Fruit fly (Drosophila melanogaster) whole organism, prepupa: ENCODE data around the gene 2mit.

ENCODE experiments used
- CG10631 ChIP-seq: fragments of 200-800 bp; sonication (Bioruptor generic); optimal IDR thresholded peaks from 2 replicates; lab custom pipeline; 2016; ENCODE audit warnings: missing biosample characterization, missing genetic modification characterization
- CG11762 ChIP-seq: fragments of 200-800 bp; sonication (Bioruptor generic); optimal IDR thresholded peaks from 3 replicates; lab custom pipeline; 2016; ENCODE audit warnings: missing biosample characterization, missing genetic modification characterization; ENCODE audit not compliant: insufficient read depth
- CG11902 ChIP-seq: fragments of 200-800 bp; sonication (Bioruptor generic); optimal IDR thresholded peaks from 3 replicates; lab custom pipeline; 2016; ENCODE audit warnings: missing biosample characterization, missing genetic modification characterization
- CG15336 ChIP-seq: fragments of 200-800 bp; sonication (Bioruptor generic); IDR thresholded peaks from 2 replicates; pipeline ENCODE4 v1.3.6; 2022; ENCODE audit warnings: missing biosample characterization, missing genetic modification characterization
- CG1621 ChIP-seq: fragments of 200-800 bp; sonication (Bioruptor generic); optimal IDR thresholded peaks from 3 replicates; lab custom pipeline; 2018; ENCODE audit warnings: missing biosample characterization, mild to moderate bottlenecking, missing genetic modification characterization
- CG32006 ChIP-seq: fragments of 200-800 bp; sonication (Bioruptor generic); optimal IDR thresholded peaks from 3 replicates; lab custom pipeline; 2017; ENCODE audit warnings: missing biosample characterization, mild to moderate bottlenecking, missing genetic modification characterization
- CG34406 ChIP-seq: fragments of 200-800 bp; sonication (Bioruptor generic); optimal IDR thresholded peaks from 3 replicates; lab custom pipeline; 2016; ENCODE audit warnings: missing biosample characterization, missing genetic modification characterization
- CG3919 ChIP-seq: fragments of 200-800 bp; sonication (Bioruptor generic); optimal IDR thresholded peaks from 3 replicates; lab custom pipeline; 2016; ENCODE audit warnings: missing biosample characterization, missing genetic modification characterization
- CG4318 ChIP-seq: fragments of 200-800 bp; sonication (Bioruptor generic); optimal IDR thresholded peaks from 3 replicates; lab custom pipeline; 2017; ENCODE audit warnings: missing biosample characterization, mild to moderate bottlenecking, missing genetic modification characterization
- CG6276 ChIP-seq: fragments of 200-800 bp; sonication (Bioruptor generic); optimal IDR thresholded peaks from 2 replicates; lab custom pipeline; 2017; ENCODE audit warnings: missing biosample characterization, mild to moderate bottlenecking, missing genetic modification characterization
- CG6792 ChIP-seq: fragments of 200-800 bp; sonication (Bioruptor generic); optimal IDR thresholded peaks from 3 replicates; lab custom pipeline; 2016; ENCODE audit warnings: missing biosample characterization, missing genetic modification characterization
- CG6854 ChIP-seq: fragments of 200-800 bp; sonication (Bioruptor generic); optimal IDR thresholded peaks from 2 replicates; lab custom pipeline; 2017; ENCODE audit warnings: missing biosample characterization, mild to moderate bottlenecking, missing genetic modification characterization
- CG7368 ChIP-seq: fragments of 200-800 bp; sonication (Bioruptor generic); optimal IDR thresholded peaks from 3 replicates; lab custom pipeline; 2016; ENCODE audit warnings: missing biosample characterization, missing genetic modification characterization
- CG8632 ChIP-seq: fragments of 200-800 bp; sonication (Bioruptor generic); optimal IDR thresholded peaks from 3 replicates; lab custom pipeline; 2016; ENCODE audit warnings: missing biosample characterization, missing genetic modification characterization
- CG9139 ChIP-seq: fragments of 200-800 bp; sonication (Bioruptor generic); optimal IDR thresholded peaks from 3 replicates; lab custom pipeline; 2017; ENCODE audit warnings: missing biosample characterization, mild to moderate bottlenecking, missing genetic modification characterization
- Eip75B ChIP-seq: fragments of 200-800 bp; sonication (Bioruptor generic); optimal IDR thresholded peaks from 3 replicates; lab custom pipeline; 2016; ENCODE audit warnings: missing biosample characterization, missing genetic modification characterization
- Eip78C ChIP-seq: fragments of 200-800 bp; sonication (Bioruptor generic); peaks from one replicate; lab custom pipeline; 2016; ENCODE audit warnings: missing biosample characterization, missing genetic modification characterization
- Eip93F ChIP-seq: fragments of 200-800 bp; sonication (Bioruptor generic); optimal IDR thresholded peaks from 2 replicates; lab custom pipeline; 2016; ENCODE audit warnings: missing biosample characterization, mild to moderate bottlenecking, missing genetic modification characterization
- Ets21C ChIP-seq: fragments of 200-800 bp; sonication (Bioruptor generic); optimal IDR thresholded peaks from 3 replicates; lab custom pipeline; 2016; ENCODE audit warnings: missing biosample characterization, missing genetic modification characterization
- Gug ChIP-seq: fragments of 200-800 bp; sonication (Bioruptor generic); IDR thresholded peaks from 2 replicates; pipeline ENCODE4 v1.3.6; 2022; ENCODE audit warnings: missing biosample characterization, missing genetic modification characterization
- Hr38 ChIP-seq: sonication (Bioruptor generic); optimal IDR thresholded peaks from 2 replicates; lab custom pipeline; 2016; ENCODE audit warnings: missing biosample characterization, missing genetic modification characterization
- OdsH ChIP-seq: fragments of 200-800 bp; sonication (Bioruptor generic); optimal IDR thresholded peaks from 3 replicates; lab custom pipeline; 2016; ENCODE audit warnings: missing biosample characterization, missing genetic modification characterization
- Sox102F ChIP-seq: fragments of 200-800 bp; sonication (Bioruptor generic); optimal IDR thresholded peaks from 2 replicates; lab custom pipeline; 2016; ENCODE audit warnings: missing biosample characterization, mild to moderate bottlenecking, missing genetic modification characterization
- Sox14 ChIP-seq: fragments of 200-800 bp; sonication (Bioruptor generic); optimal IDR thresholded peaks from 3 replicates; lab custom pipeline; 2016; ENCODE audit warnings: missing biosample characterization, missing genetic modification characterization
- Sox15 ChIP-seq: fragments of 200-800 bp; sonication (Bioruptor generic); optimal IDR thresholded peaks from 3 replicates; lab custom pipeline; 2016; ENCODE audit warnings: missing biosample characterization, missing genetic modification characterization
- dac ChIP-seq: fragments of 200-800 bp; sonication (Bioruptor generic); optimal IDR thresholded peaks from 2 replicates; lab custom pipeline; 2017; ENCODE audit warnings: missing biosample characterization, mild to moderate bottlenecking, missing genetic modification characterization
- dsx ChIP-seq: fragments of 200-800 bp; optimal IDR thresholded peaks from 3 replicates; lab custom pipeline; 2019; ENCODE audit warnings: missing biosample characterization, mild to moderate bottlenecking, missing genetic modification characterization, moderate library complexity; ENCODE audit not compliant: poor library complexity, severe bottlenecking
- fd59A ChIP-seq: fragments of 200-800 bp; sonication (Bioruptor generic); optimal IDR thresholded peaks from 2 replicates; lab custom pipeline; 2017; ENCODE audit warnings: missing biosample characterization, mild to moderate bottlenecking, missing genetic modification characterization, missing genetic modification reagents
- fkh ChIP-seq: fragments of 200-800 bp; sonication (Bioruptor generic); optimal IDR thresholded peaks from 3 replicates; lab custom pipeline; 2017; ENCODE audit warnings: missing biosample characterization, mild to moderate bottlenecking, missing genetic modification characterization, moderate library complexity
- lz ChIP-seq: fragments of 200-800 bp; sonication (Bioruptor generic); optimal IDR thresholded peaks from 3 replicates; lab custom pipeline; 2016; ENCODE audit warnings: missing biosample characterization, missing genetic modification characterization
- net ChIP-seq: fragments of 200-800 bp; sonication (Bioruptor generic); optimal IDR thresholded peaks from 3 replicates; lab custom pipeline; 2016; ENCODE audit warnings: missing biosample characterization, missing genetic modification characterization
- pdm3 ChIP-seq: fragments of 200-800 bp; sonication (Bioruptor generic); optimal IDR thresholded peaks from 3 replicates; lab custom pipeline; 2016; ENCODE audit warnings: missing biosample characterization, missing genetic modification characterization
- spab ChIP-seq: fragments of 200-800 bp; sonication (Bioruptor generic); optimal IDR thresholded peaks from 2 replicates; lab custom pipeline; 2017; ENCODE audit warnings: missing biosample characterization, mild to moderate bottlenecking, missing genetic modification characterization, missing genetic modification reagents
- ss ChIP-seq, 2 experiments: fragments of 200-800 bp; sonication (Bioruptor generic); optimal IDR thresholded peaks; 2 replicates in 1 of 2; 3 replicates in 1 of 2; lab custom pipeline; 2017 to 2018; ENCODE audit warnings: mild to moderate bottlenecking in 2 of 2, missing biosample characterization in 2 of 2, missing genetic modification characterization in 2 of 2, moderate library complexity in 1 of 2
- topi ChIP-seq: fragments of 200-800 bp; sonication (Bioruptor generic); optimal IDR thresholded peaks from 3 replicates; lab custom pipeline; 2016; ENCODE audit warnings: missing biosample characterization, missing genetic modification characterization

Gene 2mit

dm6 chr3R:13091666-13092065 is 63.8 kb downstream of the 2mit start (continued):
- TF ChIP-seq CG6854 (GFP tag; lab: Kevin White, UChicago) (no peak), Eip75B (GFP tag; lab: Kevin White, UChicago) (no peak), CG10631 (GFP tag; lab: Kevin White, UChicago) (peak; percentile 20), Eip93F (GFP tag; lab: Kevin White, UChicago) (no peak), fd59A (no peak), CG8632 (no peak), CG11902 (GFP tag; lab: Kevin White, UChicago) (no peak)
- TF ChIP-seq, all 60 proteins: peak for 16

DNA sequence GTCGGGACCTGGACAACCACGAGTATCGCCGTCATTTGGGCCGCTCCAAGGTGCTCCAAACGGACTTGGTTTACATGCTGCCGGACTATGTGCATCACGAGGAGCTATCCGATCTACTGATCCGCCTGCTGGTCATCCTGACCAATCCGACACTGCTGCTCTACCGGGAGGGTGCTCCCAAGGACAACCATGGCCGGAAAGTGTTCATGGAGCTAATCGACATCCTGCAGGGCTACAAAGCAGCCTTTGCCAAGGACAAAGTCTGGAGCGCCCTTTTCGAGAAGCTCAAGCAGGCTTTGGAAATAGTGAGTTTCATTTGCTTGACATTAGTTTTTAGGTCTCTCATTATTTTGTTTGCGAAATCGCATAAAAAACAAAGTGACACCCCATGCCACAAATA is 66.5 kb downstream of the 2mit start, which contains the start of gene CG34308:
Gene CG34308 (plus strand): TSS at position 301 of the 400 bp plus-strand sequence.
- TF ChIP-seq CG11762 (GFP tag; lab: Kevin White, UChicago) (no peak), Gug (GFP tag; lab: Robert Waterston, UW) (no peak), Ets21C (GFP tag; lab: Kevin White, UChicago) (no peak), dac (GFP tag; lab: Kevin White, UChicago) (no peak), pdm3 (GFP tag; lab: Kevin White, UChicago) (no peak), lz (GFP tag; lab: Kevin White, UChicago) (no peak), CG7368 (GFP tag; lab: Kevin White, UChicago) (no peak), CG15336 (GFP tag; lab: Robert Waterston, UW) (no peak)

dm6 chr3R:13088395-13088794 is 67.1 kb downstream of the 2mit start, which contains the start of gene timeout:
TSS of gene timeout (plus strand) at chr3R:13088651.
- TF ChIP-seq CG9139 (GFP tag; lab: Kevin White, UChicago), result no peak
- no peak for TF ChIP-seq Sox15 (GFP tag; lab: Kevin White, UChicago)
- TF ChIP-seq fkh, result peak; percentile 44
- peak; percentile 56 for TF ChIP-seq Eip78C
- peak; percentile 30 for TF ChIP-seq CG1621 (tag; lab: Kevin White, UChicago)
- no peak for TF ChIP-seq CG32006
- peak; percentile 11 for TF ChIP-seq dsx (GFP tag; lab: Kevin White, UChicago)
- no peak for TF ChIP-seq CG7368 (GFP tag; lab: Kevin White, UChicago)
- no peak for TF ChIP-seq ss (GFP tag; optimal IDR thresholded peaks at IDR 0.05; lab: Kevin White, UChicago)
- TF ChIP-seq CG34406 (GFP tag; lab: Kevin White, UChicago), result no peak
- TF ChIP-seq CG8632, result no peak

DNA sequence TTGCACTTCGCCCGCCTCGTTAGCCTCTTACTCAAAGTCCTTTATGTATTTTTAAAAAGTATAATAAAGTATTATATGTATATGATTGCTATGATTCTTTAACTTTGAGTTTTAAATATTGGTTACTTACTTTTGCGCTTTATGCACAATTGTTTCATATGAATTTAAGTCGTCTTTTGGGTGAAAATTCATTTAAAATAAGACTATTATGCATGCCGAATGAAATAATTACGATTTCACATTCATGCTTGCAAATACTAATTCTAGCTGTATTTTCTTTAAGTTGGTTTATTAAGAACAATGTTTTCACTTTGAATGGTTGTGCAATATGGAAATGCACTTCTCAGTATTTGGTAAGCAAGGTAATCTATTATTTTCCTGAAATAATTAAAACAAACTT is 69.6 kb downstream of the 2mit start, which contains the start of gene CG43063:
Gene CG43063 (plus strand): TSS at position 301 of the 400 bp plus-strand sequence.
- TF ChIP-seq CG9139 (GFP tag; lab: Kevin White, UChicago), result no peak
- TF ChIP-seq net (GFP tag; lab: Kevin White, UChicago), result no peak
- TF ChIP-seq Gug (GFP tag; lab: Robert Waterston, UW), result no peak
- no peak for TF ChIP-seq Hr38 (GFP tag; lab: Kevin White, UChicago)

- TF ChIP-seq Gug (GFP tag; lab: Robert Waterston, UW), result no peak
- TF ChIP-seq dac (GFP tag; lab: Kevin White, UChicago), result no peak
- TF ChIP-seq CG3919 (GFP tag; lab: Kevin White, UChicago), result no peak
- TF ChIP-seq fd59A, result no peak
- TF ChIP-seq CG7368 (GFP tag; lab: Kevin White, UChicago), result no peak
- no peak for TF ChIP-seq CG4318 (GFP tag; lab: Kevin White, UChicago)
- TF ChIP-seq Sox14 (GFP tag; lab: Kevin White, UChicago), result no peak
- TF ChIP-seq CG15336 (GFP tag; lab: Robert Waterston, UW), result no peak
- TF ChIP-seq CG9139 (GFP tag; lab: Kevin White, UChicago), result no peak
- no peak for TF ChIP-seq pdm3 (GFP tag; lab: Kevin White, UChicago)
- no peak for TF ChIP-seq topi
- TF ChIP-seq OdsH (GFP tag; lab: Kevin White, UChicago), result no peak
- no peak for TF ChIP-seq lz (GFP tag; lab: Kevin White, UChicago)
- no peak for TF ChIP-seq Sox102F (GFP tag; lab: Kevin White, UChicago)
- no peak for TF ChIP-seq CG6276
- no peak for TF ChIP-seq Sox15 (GFP tag; lab: Kevin White, UChicago)
- no peak for TF ChIP-seq spab (GFP tag; lab: Kevin White, UChicago)
- no peak for TF ChIP-seq CG6792 (GFP tag; lab: Kevin White, UChicago)
Measured at dm6 chr3R:13082382-13082781, 73.1 kb downstream of the 2mit start.
